Fruit fly (Drosophila melanogaster): Measurements from ENCODE around the gene Fum3.

Gene Fum3

DNA sequence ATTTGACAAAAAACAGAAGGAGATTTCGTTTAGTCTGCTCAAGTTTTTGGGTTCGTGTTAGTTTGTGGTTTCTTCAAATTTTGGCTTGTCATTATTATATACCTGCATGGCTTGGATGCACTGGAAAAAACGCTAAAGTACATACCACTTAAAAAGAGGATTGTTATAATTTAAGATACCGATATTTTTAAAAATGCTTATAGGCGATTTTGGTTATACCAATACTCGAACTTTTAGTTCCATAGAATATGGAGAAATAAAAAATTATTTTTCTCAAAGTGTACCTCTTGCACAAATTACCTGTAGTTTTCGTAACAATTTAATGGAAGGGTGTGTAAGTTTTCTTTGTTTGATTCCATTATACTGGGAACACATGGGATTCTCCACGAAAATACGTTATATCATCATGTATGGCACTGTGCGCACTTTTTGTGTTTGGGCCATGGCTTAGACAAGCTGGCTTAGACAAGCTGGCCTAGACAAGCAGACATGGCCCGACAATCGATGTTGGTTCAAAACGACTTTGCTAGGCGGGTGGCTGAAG is at the start of gene Fum3:
Gene Fum3, minus strand, starts transcription at position 494 of the 544 bp plus-strand sequence.
- TF ChIP-seq emc (GFP tag; optimal IDR thresholded peaks at IDR 0.05), result no peak
- no peak for TF ChIP-seq CG1233 (GFP tag; optimal IDR thresholded peaks at IDR 0.05)
- TF ChIP-seq ranshi (GFP tag; IDR thresholded peaks at IDR 0.05), result peak; percentile 19; the same call in 1 of the 2 replicates
- TF ChIP-seq CG7786 (GFP tag; optimal IDR thresholded peaks at IDR 0.05), result no peak
- TF ChIP-seq Optix (GFP tag; IDR thresholded peaks at IDR 0.05), result no peak
- no peak for TF ChIP-seq Hey (tag; optimal IDR thresholded peaks at IDR 0.05)
- TF ChIP-seq Bdp1 (GFP tag; optimal IDR thresholded peaks at IDR 0.05), result no peak
- TF ChIP-seq CG34224 (GFP tag; IDR thresholded peaks at IDR 0.05; ENCODE audit: partially characterized antibody), result no peak
- peak; percentile 25 for TF ChIP-seq nmo (GFP tag; optimal IDR thresholded peaks at IDR 0.05)
- no peak for TF ChIP-seq CG7963 (GFP tag; IDR thresholded peaks at IDR 0.05; ENCODE audit: partially characterized antibody)
- peak; percentile 12 for TF ChIP-seq CG14710 (tag; optimal IDR thresholded peaks at IDR 0.05)
- no peak for TF ChIP-seq tin (GFP tag; optimal IDR thresholded peaks at IDR 0.05)
- no peak for TF ChIP-seq tgo (GFP tag; IDR thresholded peaks at IDR 0.05)
- no peak for TF ChIP-seq fd102C (GFP tag; optimal IDR thresholded peaks at IDR 0.05)
- peak; percentile 45 for TF ChIP-seq row (GFP tag; IDR thresholded peaks at IDR 0.05)
- TF ChIP-seq HLH3B (GFP tag; IDR thresholded peaks at IDR 0.05), result peak; percentile 47; the same call in 1 of the 2 replicates
- no peak for TF ChIP-seq amos (GFP tag; IDR thresholded peaks at IDR 0.05; ENCODE audit: partially characterized antibody)
- TF ChIP-seq tio (GFP tag; optimal IDR thresholded peaks at IDR 0.05), result peak; percentile 7
- TF ChIP-seq Xrp1 (GFP tag; IDR thresholded peaks at IDR 0.05), result peak; percentile 66
- TF ChIP-seq CoRest (tag; optimal IDR thresholded peaks at IDR 0.05), result peak; percentile 15
- TF ChIP-seq esg (GFP tag; conservative IDR thresholded peaks at IDR 0.05), result 0 out of 2 replicates have a peak, but pooled peaks have one; percentile 25
- TF ChIP-seq Doc3 (GFP tag; IDR thresholded peaks at IDR 0.05; ENCODE audit: partially characterized antibody), result no peak
- TF ChIP-seq ara (GFP tag; IDR thresholded peaks at IDR 0.05), result peak; percentile 53; the same call in 1 of the 2 replicates
- TF ChIP-seq Sry-δ (GFP tag; optimal IDR thresholded peaks at IDR 0.05), result no peak
- TF ChIP-seq CG1024 (GFP tag; IDR thresholded peaks at IDR 0.05), result no peak
- no peak for TF ChIP-seq chn (GFP tag; optimal IDR thresholded peaks at IDR 0.05)
- no peak for TF ChIP-seq prd (optimal IDR thresholded peaks at IDR 0.05)
- TF ChIP-seq prd (GFP tag; IDR thresholded peaks at IDR 0.05), result peak; percentile 78
- no peak for TF ChIP-seq BtbVII (GFP tag; optimal IDR thresholded peaks at IDR 0.05)
- no peak for TF ChIP-seq CG18764 (GFP tag; optimal IDR thresholded peaks at IDR 0.05)
- TF ChIP-seq chif (GFP tag; optimal IDR thresholded peaks at IDR 0.05), result peak in 1 of 2 experiments; percentile 13
- no peak for TF ChIP-seq kah (GFP tag; optimal IDR thresholded peaks at IDR 0.05)
- TF ChIP-seq CG10959 (GFP tag; IDR thresholded peaks at IDR 0.05), result peak; percentile 35
- TF ChIP-seq rib (GFP tag; IDR thresholded peaks at IDR 0.05), result no peak
- no peak for TF ChIP-seq lola (GFP tag; optimal IDR thresholded peaks at IDR 0.05)
- TF ChIP-seq dmrt99B (tag; optimal IDR thresholded peaks at IDR 0.05), result peak; percentile 15
- 0 out of 3 replicates have a peak, but pooled peaks have one; percentile 24 for TF ChIP-seq CG7357 (GFP tag; IDR thresholded peaks at IDR 0.05)
- no peak for TF ChIP-seq CG4820 (GFP tag; optimal IDR thresholded peaks at IDR 0.05)
- TF ChIP-seq GATAe (GFP tag; conservative IDR thresholded peaks at IDR 0.05), result no peak
- TF ChIP-seq bsh (GFP tag; optimal IDR thresholded peaks at IDR 0.05), result peak in 1 of 2 experiments; percentile 12
- TF ChIP-seq fd64A (GFP tag; optimal IDR thresholded peaks at IDR 0.05), result no peak
- peak; percentile 11 for TF ChIP-seq grau (tag; optimal IDR thresholded peaks at IDR 0.05)
- TF ChIP-seq Xbp1 (GFP tag; optimal IDR thresholded peaks at IDR 0.05), result no peak
- no peak for TF ChIP-seq CG10321 (GFP tag; IDR thresholded peaks at IDR 0.05)
- TF ChIP-seq CG16815 (GFP tag; optimal IDR thresholded peaks at IDR 0.05), result no peak
- no peak for TF ChIP-seq sqz (GFP tag; optimal IDR thresholded peaks at IDR 0.05)
- TF ChIP-seq CG18262 (tag; optimal IDR thresholded peaks at IDR 0.05), result peak; percentile 31
- TF ChIP-seq CG10979 (tag; optimal IDR thresholded peaks at IDR 0.05), result peak; percentile 24
- TF ChIP-seq gce (GFP tag; IDR thresholded peaks at IDR 0.05), result no peak
- no peak for TF ChIP-seq crol (GFP tag; IDR thresholded peaks at IDR 0.05)

Measured in whole organism, embryonic.